Worm (Caenorhabditis elegans) whole organism, mixed stage, embryonic: ENCODE results near the gene C50F4.16.

Experiments
- pha-4 ChIP-seq: fragments of 150-350 bp; optimal IDR thresholded peaks from 2 replicates; lab custom pipeline; 2018; ENCODE audit warnings: missing biosample characterization, missing genetic modification reagents, missing genetic modification characterization
- ztf-11 ChIP-seq: fragments of 150-350 bp; optimal IDR thresholded peaks from 2 replicates; lab custom pipeline; 2014; ENCODE audit warnings: missing biosample characterization, missing genetic modification characterization

- TF ChIP-seq ztf-11 = no peak
- no peak for TF ChIP-seq pha-4 (tag; lab: Kevin White, UChicago)
Observed at ce11 chrV:9568707-9569106, 27.3 kb upstream of the C50F4.16 start, which contains the start of gene F25B3.4.
